Fruit fly (Drosophila melanogaster): ENCODE measurements around the gene CG13875.

The CG13875 gene

DNA sequence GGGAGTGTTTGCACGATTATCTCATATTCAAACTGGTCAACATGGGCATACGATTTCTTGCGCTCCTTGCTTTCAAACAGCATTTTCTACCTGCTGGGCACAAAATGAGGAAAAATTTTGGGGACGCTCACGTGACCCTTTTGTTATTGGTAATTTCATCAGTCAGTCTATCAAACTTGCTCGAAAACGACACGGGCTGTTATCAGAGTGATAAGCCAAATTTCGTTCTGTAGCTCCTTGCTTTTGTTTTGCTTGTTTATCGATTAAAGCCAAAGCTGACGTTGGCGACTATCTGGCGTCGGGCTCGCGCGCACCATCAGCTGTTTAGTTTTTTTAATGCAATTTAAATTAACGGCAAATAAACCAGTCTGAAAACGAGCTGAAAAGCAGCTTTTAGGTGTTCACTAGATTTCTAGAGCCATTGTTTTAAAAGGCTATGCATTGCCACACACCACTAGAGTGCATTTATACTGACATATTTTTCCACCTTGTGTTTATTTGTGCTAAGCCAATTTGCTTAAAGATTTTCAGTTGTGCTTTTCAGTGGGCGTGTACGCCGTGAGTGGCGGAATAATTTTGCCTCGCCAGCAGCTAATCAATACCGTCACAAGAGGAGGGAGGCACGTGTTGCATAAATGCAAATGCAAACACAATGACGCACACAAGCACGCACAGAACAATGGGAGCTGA is 43.0 kb upstream of the CG13875 start (continued):
- no peak for TF ChIP-seq HLH54F (GFP tag; optimal IDR thresholded peaks at IDR 0.05)
- TF ChIP-seq HLHmδ (GFP tag; optimal IDR thresholded peaks at IDR 0.05): no peak
- TF ChIP-seq ci (GFP tag; IDR thresholded peaks at IDR 0.05): no peak
- TF ChIP-seq Chrac-16 (GFP tag; optimal IDR thresholded peaks at IDR 0.05): no peak
- TF ChIP-seq sna (GFP tag; IDR thresholded peaks at IDR 0.05; ENCODE audit: partially characterized antibody): no peak
- no peak for TF ChIP-seq CG6175 (GFP tag; IDR thresholded peaks at IDR 0.05)
- TF ChIP-seq CG13775 (GFP tag; optimal IDR thresholded peaks at IDR 0.05): no peak
- no peak for TF ChIP-seq Elba2 (GFP tag; optimal IDR thresholded peaks at IDR 0.05)
- TF ChIP-seq CG6654 (GFP tag; optimal IDR thresholded peaks at IDR 0.05): no peak
- no peak for TF ChIP-seq prd (optimal IDR thresholded peaks at IDR 0.05)
- no peak for TF ChIP-seq prd (GFP tag; IDR thresholded peaks at IDR 0.05)
- no peak for TF ChIP-seq CG8290 (GFP tag; optimal IDR thresholded peaks at IDR 0.05)
- no peak for TF ChIP-seq CG8290 (tag; optimal IDR thresholded peaks at IDR 0.05)
- no peak for TF ChIP-seq tin (GFP tag; optimal IDR thresholded peaks at IDR 0.05)
- no peak for TF ChIP-seq ac (GFP tag; optimal IDR thresholded peaks at IDR 0.05)
- TF ChIP-seq cwo (GFP tag; optimal IDR thresholded peaks at IDR 0.05): peak; percentile 89
- no peak for TF ChIP-seq sqz (GFP tag; optimal IDR thresholded peaks at IDR 0.05)
- no peak for TF ChIP-seq abd-A (tag; optimal IDR thresholded peaks at IDR 0.05)
- TF ChIP-seq zfh2 (GFP tag; optimal IDR thresholded peaks at IDR 0.05): no peak
- TF ChIP-seq CG18262 (tag; optimal IDR thresholded peaks at IDR 0.05): no peak
- TF ChIP-seq Med (GFP tag): peak; percentile 72
- TF ChIP-seq Doc2 (GFP tag; IDR thresholded peaks at IDR 0.05): no peak
- TF ChIP-seq CG17802 (tag; optimal IDR thresholded peaks at IDR 0.05): no peak

DNA sequence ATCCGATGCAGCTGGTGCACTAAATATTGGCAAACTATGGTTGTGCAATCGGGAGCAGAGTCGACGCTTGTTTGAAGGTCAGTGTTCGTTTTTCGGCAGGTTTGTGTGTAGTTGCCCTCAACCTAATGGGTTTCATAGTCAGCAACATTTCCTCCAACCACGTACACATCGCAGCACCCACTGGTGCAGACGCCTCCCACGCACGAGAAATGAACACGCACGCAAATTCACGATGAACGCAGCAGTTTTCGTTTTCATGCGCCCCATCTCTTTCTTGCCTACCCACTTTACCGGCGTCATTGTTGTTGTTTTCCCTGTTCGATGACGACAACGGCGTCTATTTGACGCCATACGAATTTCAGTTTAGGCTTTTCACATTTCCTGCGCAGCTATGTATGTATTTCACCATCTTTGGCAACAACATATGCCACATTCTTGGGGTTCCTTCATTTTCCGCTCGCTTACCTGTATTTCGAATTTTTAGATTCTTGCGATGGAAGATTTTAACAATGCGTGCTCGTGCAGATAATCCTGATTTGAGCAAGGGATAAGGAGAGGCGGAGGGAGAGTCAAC is 42.0 kb upstream of the CG13875 start:
- TF ChIP-seq phol (tag; optimal IDR thresholded peaks at IDR 0.05) (no peak), twi (tag; optimal IDR thresholded peaks at IDR 0.05) (peak; percentile 6), chinmo (GFP tag; IDR thresholded peaks at IDR 0.05; ENCODE audit: partially characterized antibody) (peak; percentile 70; the same call in 1 of the 4 replicates), Blimp-1 (GFP tag; optimal IDR thresholded peaks at IDR 0.05) (peak; percentile 73), sd (tag; optimal IDR thresholded peaks at IDR 0.05) (peak; percentile 74), E2f2 (GFP tag; IDR thresholded peaks at IDR 0.05) (no peak), CG4360 (GFP tag; IDR thresholded peaks at IDR 0.05) (peak; percentile 76), sr (GFP tag; IDR thresholded peaks at IDR 0.05) (peak; percentile 98), Med (GFP tag) (peak; percentile 12), pros (GFP tag; optimal IDR thresholded peaks at IDR 0.05) (peak; percentile 52), kni (GFP tag; optimal IDR thresholded peaks at IDR 0.05) (peak; percentile 35), D (optimal IDR thresholded peaks at IDR 0.05) (peak; percentile 46), D (GFP tag; optimal IDR thresholded peaks at IDR 0.05) (no peak), CG2199 (GFP tag; IDR thresholded peaks at IDR 0.05) (0 out of 3 replicates have a peak, but pooled peaks have one; percentile 15), sob (GFP tag; IDR thresholded peaks at IDR 0.05) (no peak), so (GFP tag; IDR thresholded peaks at IDR 0.05) (peak; percentile 24; the same call in 1 of the 3 replicates), nerfin-1 (tag; optimal IDR thresholded peaks at IDR 0.05) (peak; percentile 10), cg (GFP tag; optimal IDR thresholded peaks at IDR 0.05) (no peak)

Data from whole organism, embryonic.